Worm (Caenorhabditis elegans) whole organism, late embryonic: Measurements from ENCODE around the gene R07E5.15.

Experiments used
- C38D4.7 ChIP-seq: fragments of 200-800 bp; sonication (Bioruptor generic); optimal IDR thresholded peaks from 2 replicates; lab custom pipeline; 2018; ENCODE audit warnings: mild to moderate bottlenecking, missing genetic modification characterization, moderate library complexity, missing compliant biosample characterization
- F13H6.1 ChIP-seq: sonication (generic microtip); optimal IDR thresholded peaks from 2 replicates; lab custom pipeline; 2016; ENCODE audit warnings: missing genetic modification characterization, missing compliant biosample characterization
- K02D7.2 ChIP-seq: sonication (generic microtip); optimal IDR thresholded peaks from 2 replicates; lab custom pipeline; 2017; ENCODE audit warnings: mild to moderate bottlenecking, missing genetic modification characterization, missing compliant biosample characterization
- T23F11.4 ChIP-seq: fragments of 200-800 bp; sonication (Bioruptor generic); optimal IDR thresholded peaks from 2 replicates; lab custom pipeline; 2018; ENCODE audit warnings: mild to moderate bottlenecking, missing genetic modification characterization, missing compliant biosample characterization
- ahr-1 ChIP-seq: sonication (generic microtip); optimal IDR thresholded peaks from 2 replicates; lab custom pipeline; 2016; ENCODE audit warnings: missing genetic modification characterization, missing compliant biosample characterization
- ceh-14 ChIP-seq: sonication (generic microtip); optimal IDR thresholded peaks from 2 replicates; lab custom pipeline; 2016; ENCODE audit warnings: missing genotype, missing genetic modification characterization, missing compliant biosample characterization
- ceh-18 ChIP-seq: sonication (generic microtip); optimal IDR thresholded peaks from 2 replicates; lab custom pipeline; 2016; ENCODE audit warnings: missing genetic modification characterization, missing compliant biosample characterization
- ceh-19 ChIP-seq: fragments of 200-800 bp; sonication (Bioruptor generic); optimal IDR thresholded peaks from 2 replicates; lab custom pipeline; 2018; ENCODE audit warnings: mild to moderate bottlenecking, missing genetic modification characterization, missing compliant biosample characterization
- ceh-2 ChIP-seq: sonication (generic microtip); optimal IDR thresholded peaks from 2 replicates; lab custom pipeline; 2016; ENCODE audit warnings: missing genotype, missing genetic modification characterization, missing compliant biosample characterization
- ceh-24 ChIP-seq: sonication (generic microtip); optimal IDR thresholded peaks from 2 replicates; lab custom pipeline; 2016; ENCODE audit warnings: mild to moderate bottlenecking, missing genetic modification characterization, missing compliant biosample characterization
- ceh-31 ChIP-seq: sonication (generic microtip); optimal IDR thresholded peaks from 2 replicates; lab custom pipeline; 2016; ENCODE audit warnings: missing genetic modification characterization, missing compliant biosample characterization
- ceh-34 ChIP-seq: sonication (generic microtip); optimal IDR thresholded peaks from 2 replicates; lab custom pipeline; 2016; ENCODE audit warnings: mild to moderate bottlenecking, missing genetic modification characterization, missing compliant biosample characterization
- ceh-45 ChIP-seq: fragments of 200-800 bp; sonication (Bioruptor generic); IDR thresholded peaks from 2 replicates; pipeline ENCODE4 v1.3.6; 2022; ENCODE audit warnings: missing genetic modification reagents, missing genetic modification characterization, missing compliant biosample characterization
- ceh-6 ChIP-seq: fragments of 200-800 bp; sonication (Bioruptor generic); optimal IDR thresholded peaks from 2 replicates; lab custom pipeline; 2018; ENCODE audit warnings: mild to moderate bottlenecking, missing genetic modification characterization, missing compliant biosample characterization
- che-1 ChIP-seq: sonication (generic microtip); optimal IDR thresholded peaks from 2 replicates; lab custom pipeline; 2016; ENCODE audit warnings: mild to moderate bottlenecking, missing genetic modification characterization, missing compliant biosample characterization
- dmd-4 ChIP-seq: sonication (generic microtip); optimal IDR thresholded peaks from 2 replicates; lab custom pipeline; 2016; ENCODE audit warnings: borderline replicate concordance, missing genetic modification characterization, missing compliant biosample characterization
- dve-1 ChIP-seq: sonication (generic microtip); optimal IDR thresholded peaks from 2 replicates; lab custom pipeline; 2017; ENCODE audit warnings: antibody characterized with exemption, mild to moderate bottlenecking, missing genetic modification characterization, missing compliant biosample characterization
- eyg-1 ChIP-seq: sonication (generic microtip); optimal IDR thresholded peaks from 2 replicates; lab custom pipeline; 2016; ENCODE audit warnings: missing genotype, missing genetic modification characterization, missing compliant biosample characterization
- fax-1 ChIP-seq: sonication (generic microtip); optimal IDR thresholded peaks from 2 replicates; lab custom pipeline; 2016; ENCODE audit warnings: missing genotype, missing genetic modification characterization, missing compliant biosample characterization
- fkh-10 ChIP-seq: fragments of 150-350 bp; optimal IDR thresholded peaks from 2 replicates; lab custom pipeline; 2014; ENCODE audit warnings: missing biosample characterization, missing genetic modification reagents, missing genetic modification characterization
- fkh-6 ChIP-seq: sonication (generic microtip); optimal IDR thresholded peaks from 2 replicates; lab custom pipeline; 2016; ENCODE audit warnings: missing genetic modification characterization, missing compliant biosample characterization
- gmeb-2 ChIP-seq: sonication (generic microtip); optimal IDR thresholded peaks from 2 replicates; lab custom pipeline; 2016; ENCODE audit warnings: missing genetic modification characterization, inconsistent platforms, missing compliant biosample characterization
- hlh-13 ChIP-seq: fragments of 200-800 bp; sonication (Bioruptor generic); optimal IDR thresholded peaks from 2 replicates; lab custom pipeline; 2018; ENCODE audit warnings: mild to moderate bottlenecking, missing genetic modification characterization, missing compliant biosample characterization
- hlh-15 ChIP-seq: sonication (generic microtip); optimal IDR thresholded peaks from 2 replicates; lab custom pipeline; 2016; ENCODE audit warnings: missing genetic modification characterization, missing compliant biosample characterization
- hlh-6 ChIP-seq: sonication (generic microtip); optimal IDR thresholded peaks from 2 replicates; lab custom pipeline; 2016; ENCODE audit warnings: missing genotype, missing genetic modification characterization, missing compliant biosample characterization
- hlh-8 ChIP-seq: sonication (generic microtip); optimal IDR thresholded peaks from 2 replicates; lab custom pipeline; 2016; ENCODE audit warnings: missing genotype, missing genetic modification characterization, missing compliant biosample characterization
- lim-6 ChIP-seq: sonication (generic microtip); optimal IDR thresholded peaks from 2 replicates; lab custom pipeline; 2016; ENCODE audit warnings: missing genetic modification characterization, missing compliant biosample characterization
- lin-11 ChIP-seq: fragments of 200-800 bp; sonication (Bioruptor generic); optimal IDR thresholded peaks from 2 replicates; lab custom pipeline; 2018; ENCODE audit warnings: mild to moderate bottlenecking, missing genetic modification characterization, missing compliant biosample characterization
- madf-2 ChIP-seq: sonication (generic microtip); optimal IDR thresholded peaks from 2 replicates; lab custom pipeline; 2017; ENCODE audit warnings: missing genetic modification characterization, missing compliant biosample characterization
- nfya-1 ChIP-seq: sonication (generic microtip); optimal IDR thresholded peaks from 2 replicates; lab custom pipeline; 2017; ENCODE audit warnings: missing genetic modification characterization, mild to moderate bottlenecking, missing compliant biosample characterization, antibody characterized with exemption, moderate library complexity
- nhr-232 ChIP-seq: sonication (generic microtip); optimal IDR thresholded peaks from 2 replicates; lab custom pipeline; 2016; ENCODE audit warnings: missing genetic modification characterization, missing compliant biosample characterization
- pat-9 ChIP-seq: fragments of 200-800 bp; sonication (Bioruptor generic); optimal IDR thresholded peaks from 2 replicates; lab custom pipeline; 2018; ENCODE audit warnings: mild to moderate bottlenecking, missing genetic modification characterization, moderate library complexity, missing compliant biosample characterization
- pha-4 ChIP-seq: fragments of 150-350 bp; optimal IDR thresholded peaks from 2 replicates; lab custom pipeline; 2018; ENCODE audit warnings: missing biosample characterization, missing genetic modification reagents, missing genetic modification characterization
- pqm-1 ChIP-seq: sonication (generic microtip); optimal IDR thresholded peaks from 2 replicates; lab custom pipeline; 2016; ENCODE audit warnings: missing genetic modification characterization, missing compliant biosample characterization
- ref-2 ChIP-seq: sonication (generic microtip); optimal IDR thresholded peaks from 2 replicates; lab custom pipeline; 2016; ENCODE audit warnings: missing genetic modification characterization, missing compliant biosample characterization
- rnt-1 ChIP-seq: sonication (generic microtip); optimal IDR thresholded peaks from 2 replicates; lab custom pipeline; 2016; ENCODE audit warnings: missing genetic modification characterization, missing compliant biosample characterization
- sdc-2 ChIP-seq: sonication (generic microtip); optimal IDR thresholded peaks from 2 replicates; lab custom pipeline; 2016; ENCODE audit warnings: missing genotype, missing genetic modification characterization, missing compliant biosample characterization
- sox-2 ChIP-seq: fragments of 200-800 bp; sonication (Bioruptor generic); IDR thresholded peaks from 2 replicates; pipeline ENCODE4 v1.3.6; 2022; ENCODE audit warnings: missing genetic modification reagents, missing genetic modification characterization, missing compliant biosample characterization
- sox-4 ChIP-seq: sonication (generic microtip); optimal IDR thresholded peaks from 2 replicates; lab custom pipeline; 2017; ENCODE audit warnings: mild to moderate bottlenecking, missing genetic modification characterization, inconsistent platforms, missing compliant biosample characterization
- syd-9 ChIP-seq: sonication (generic microtip); optimal IDR thresholded peaks from 2 replicates; lab custom pipeline; 2016; ENCODE audit warnings: mild to moderate bottlenecking, missing genetic modification characterization, moderate library complexity, missing compliant biosample characterization
- tbx-2 ChIP-seq: sonication (generic microtip); optimal IDR thresholded peaks from 2 replicates; lab custom pipeline; 2016; ENCODE audit warnings: missing genetic modification characterization, missing compliant biosample characterization
- ttx-3 ChIP-seq: sonication (generic microtip); optimal IDR thresholded peaks from 2 replicates; lab custom pipeline; 2016; ENCODE audit warnings: missing genetic modification reagents, missing genetic modification characterization, missing compliant biosample characterization
- unc-3 ChIP-seq, 2 experiments: fragments of 200-800 bp in 1 of 2; sonication (Bioruptor generic) in 1 of 2; sonication (generic microtip) in 1 of 2; conservative IDR thresholded peaks in 1 of 2; optimal IDR thresholded peaks in 1 of 2; 2 replicates each; pipeline versions ENCODE4 v1.3.6 to Lab custom; 2016 to 2022; ENCODE audit warnings: missing compliant biosample characterization in 2 of 2, missing genetic modification characterization in 2 of 2, missing genetic modification reagents in 1 of 2
- unc-42 ChIP-seq: sonication (generic microtip); optimal IDR thresholded peaks from 2 replicates; lab custom pipeline; 2016; ENCODE audit warnings: missing genotype, missing genetic modification characterization, missing compliant biosample characterization
- unc-86 ChIP-seq: sonication (generic microtip); optimal IDR thresholded peaks from 2 replicates; lab custom pipeline; 2016; ENCODE audit warnings: missing genetic modification characterization, missing compliant biosample characterization
- zip-5 ChIP-seq: sonication (generic microtip); optimal IDR thresholded peaks from 2 replicates; lab custom pipeline; 2016; ENCODE audit warnings: missing genetic modification characterization, missing compliant biosample characterization
- ztf-16 ChIP-seq: sonication (generic microtip); optimal IDR thresholded peaks from 2 replicates; lab custom pipeline; 2017; ENCODE audit warnings: missing genetic modification characterization, missing compliant biosample characterization

Gene R07E5.15

ce11 chrIII:4367649-4368048 is 33.6 kb upstream of the R07E5.15 start, which contains the start of gene ckb-2:
ckb-2 (plus strand) TSS chrIII:4367949.
- TF ChIP-seq ceh-45 (GFP tag; lab: Robert Waterston, UW): no peak
- TF ChIP-seq ceh-19 (GFP tag; lab: Kevin White, UChicago): no peak
- TF ChIP-seq eyg-1 (tag; lab: Kevin White, UChicago): no peak
- TF ChIP-seq ceh-31 (tag; lab: Kevin White, UChicago): no peak
- no peak for TF ChIP-seq unc-3 (GFP tag; conservative IDR thresholded peaks at IDR 0.05; lab: Robert Waterston, UW)
- no peak for TF ChIP-seq unc-3 (tag; optimal IDR thresholded peaks at IDR 0.05; lab: Kevin White, UChicago)
- TF ChIP-seq lin-11 (tag; lab: Kevin White, UChicago): no peak
- no peak for TF ChIP-seq unc-86 (tag; lab: Kevin White, UChicago)
- TF ChIP-seq C38D4.7 (GFP tag; lab: Kevin White, UChicago): no peak
- no peak for TF ChIP-seq ceh-24 (tag; lab: Kevin White, UChicago)
- TF ChIP-seq rnt-1 (tag; lab: Kevin White, UChicago): no peak
- no peak for TF ChIP-seq pha-4 (tag; lab: Kevin White, UChicago)
- no peak for TF ChIP-seq fkh-10 (GFP tag; lab: Kevin White, UChicago)
- TF ChIP-seq ceh-18: no peak
- TF ChIP-seq ref-2: no peak

ce11 chrIII:4369381-4369809 is 31.8 kb upstream of the R07E5.15 start:
- TF ChIP-seq ceh-24 (tag; lab: Kevin White, UChicago) (peak; percentile 16), nhr-232 (tag; lab: Kevin White, UChicago) (peak; percentile 45), sox-2 (peak; percentile 49; the same call in 1 of the 2 replicates), lin-11 (tag; lab: Kevin White, UChicago) (peak; percentile 48), gmeb-2 (tag; lab: Kevin White, UChicago) (peak; percentile 52), syd-9 (tag; lab: Kevin White, UChicago) (peak; percentile 72), fax-1 (tag; lab: Kevin White, UChicago) (peak; percentile 20), ahr-1 (peak; percentile 35), hlh-15 (tag; lab: Kevin White, UChicago) (peak; percentile 36), hlh-6 (tag; lab: Kevin White, UChicago) (peak; percentile 74), F13H6.1 (tag; lab: Kevin White, UChicago) (peak; percentile 31), ceh-18 (peak; percentile 69), pqm-1 (tag; lab: Kevin White, UChicago) (peak; percentile 15), fkh-6 (tag; lab: Kevin White, UChicago) (peak; percentile 33), zip-5 (tag; lab: Kevin White, UChicago) (peak; percentile 19), ceh-34 (tag; lab: Kevin White, UChicago) (peak; percentile 59), sdc-2 (tag; lab: Kevin White, UChicago) (peak; percentile 56), eyg-1 (tag; lab: Kevin White, UChicago) (peak; percentile 44), ceh-45 (GFP tag; lab: Robert Waterston, UW) (peak; percentile 69; the same call in 1 of the 2 replicates), C38D4.7 (GFP tag; lab: Kevin White, UChicago) (peak; percentile 49), dmd-4 (tag; lab: Kevin White, UChicago) (peak; percentile 33), tbx-2 (tag; lab: Kevin White, UChicago) (peak; percentile 61), dve-1 (tag; lab: Kevin White, UChicago) (peak; percentile 18), rnt-1 (tag; lab: Kevin White, UChicago) (peak; percentile 48), ztf-16 (tag; lab: Kevin White, UChicago) (peak; percentile 50), ceh-2 (tag; lab: Kevin White, UChicago) (peak; percentile 29), unc-3 (GFP tag; conservative IDR thresholded peaks at IDR 0.05; lab: Robert Waterston, UW) (peak; percentile 30; the same call in 1 of the 2 replicates), unc-3 (tag; optimal IDR thresholded peaks at IDR 0.05; lab: Kevin White, UChicago) (peak; percentile 54), sox-4 (tag; lab: Kevin White, UChicago) (peak; percentile 30), hlh-13 (GFP tag; lab: Kevin White, UChicago) (peak; percentile 51), T23F11.4 (GFP tag; lab: Kevin White, UChicago) (peak; percentile 33), ceh-6 (peak; percentile 58), pat-9 (tag; lab: Kevin White, UChicago) (peak; percentile 56), ttx-3 (peak; percentile 61), ceh-14 (tag; lab: Kevin White, UChicago) (peak; percentile 57), K02D7.2 (tag; lab: Kevin White, UChicago) (peak; percentile 44), unc-86 (tag; lab: Kevin White, UChicago) (peak; percentile 33), lim-6 (tag; lab: Kevin White, UChicago) (peak; percentile 22), che-1 (tag; lab: Kevin White, UChicago) (peak; percentile 68), ceh-31 (tag; lab: Kevin White, UChicago) (peak; percentile 29), hlh-8 (tag; lab: Kevin White, UChicago) (peak; percentile 38), unc-42 (tag; lab: Kevin White, UChicago) (peak; percentile 3), ref-2 (peak; percentile 57), madf-2 (peak; percentile 32), nfya-1 (peak; percentile 26)
